Worm (Caenorhabditis elegans) whole organism, L1 larva: ENCODE results near the gene htas-1.

Experiments
- egl-13 ChIP-seq: sonication (generic microtip); optimal IDR thresholded peaks from 2 replicates; lab custom pipeline; 2016; ENCODE audit warnings: missing genotype, missing genetic modification reagents, missing genetic modification characterization, missing compliant biosample characterization
- fkh-10 ChIP-seq: sonication (generic microtip); optimal IDR thresholded peaks from 2 replicates; lab custom pipeline; 2017; ENCODE audit warnings: missing biosample characterization, missing genetic modification reagents, missing genetic modification characterization
- irx-1 ChIP-seq: sonication (generic microtip); optimal IDR thresholded peaks from 2 replicates; lab custom pipeline; 2016; ENCODE audit warnings: missing genetic modification characterization, missing compliant biosample characterization
- lin-35 ChIP-seq, 2 experiments: fragments of 150-350 bp; optimal IDR thresholded peaks; 2 replicates each; lab custom pipeline; 2014; ENCODE audit warnings: missing biosample characterization in 2 of 2, missing genetic modification characterization in 2 of 2, missing genetic modification reagents in 2 of 2
- lsy-2 ChIP-seq, 2 experiments: fragments of 150-350 bp; optimal IDR thresholded peaks; 2 replicates each; lab custom pipeline; 2014; ENCODE audit warnings: missing biosample characterization in 2 of 2, missing genetic modification characterization in 2 of 2
- mef-2 ChIP-seq: fragments of 150-350 bp; optimal IDR thresholded peaks from 2 replicates; lab custom pipeline; 2014; ENCODE audit warnings: missing biosample characterization, missing genetic modification characterization
- nhr-12 ChIP-seq: sonication (generic microtip); optimal IDR thresholded peaks from 2 replicates; lab custom pipeline; 2017; ENCODE audit warnings: missing biosample characterization, missing genetic modification characterization
- nhr-28 ChIP-seq: fragments of 150-350 bp; optimal IDR thresholded peaks from 2 replicates; lab custom pipeline; 2014; ENCODE audit warnings: missing biosample characterization, missing genetic modification characterization
- nhr-76 ChIP-seq: sonication (generic microtip); optimal IDR thresholded peaks from 2 replicates; lab custom pipeline; 2017; ENCODE audit warnings: missing biosample characterization, missing genetic modification characterization
- pqm-1 ChIP-seq: sonication (generic microtip); optimal IDR thresholded peaks from 3 replicates; lab custom pipeline; 2017; ENCODE audit warnings: missing biosample characterization, missing genetic modification characterization
- skn-1 ChIP-seq: fragments of 150-350 bp; optimal IDR thresholded peaks from 2 replicates; lab custom pipeline; 2014; ENCODE audit warnings: missing biosample characterization, missing genetic modification characterization
- zag-1 ChIP-seq: fragments of 150-350 bp; optimal IDR thresholded peaks from 2 replicates; lab custom pipeline; 2014; ENCODE audit warnings: missing biosample characterization, missing genetic modification characterization

ce11 chrIV:9673683-9674336 is 9.5 kb downstream of the htas-1 start:
- no peak for TF ChIP-seq pqm-1 (tag; lab: Kevin White, UChicago)
- TF ChIP-seq nhr-76: no peak
- no peak for TF ChIP-seq skn-1 (tag; lab: Kevin White, UChicago)
- TF ChIP-seq irx-1 (tag; lab: Kevin White, UChicago): no peak
- peak; percentile 38 for TF ChIP-seq egl-13 (tag; lab: Kevin White, UChicago)
- TF ChIP-seq mef-2 (tag; lab: Kevin White, UChicago): no peak
- no peak for TF ChIP-seq nhr-12
- TF ChIP-seq lin-35 (GFP tag; optimal IDR thresholded peaks at IDR 0.05; lab: Kevin White, UChicago): no peak
- peak; percentile 57 for TF ChIP-seq fkh-10 (GFP tag; lab: Kevin White, UChicago)
- TF ChIP-seq zag-1 (tag; lab: Kevin White, UChicago): no peak
- TF ChIP-seq nhr-28 (tag; lab: Kevin White, UChicago): no peak
- no peak for TF ChIP-seq lsy-2 (tag; optimal IDR thresholded peaks at IDR 0.05; lab: Kevin White, UChicago)
